Fruit fly (Drosophila melanogaster): ENCODE measurements around the gene CG32856.

Gene CG32856

DNA sequence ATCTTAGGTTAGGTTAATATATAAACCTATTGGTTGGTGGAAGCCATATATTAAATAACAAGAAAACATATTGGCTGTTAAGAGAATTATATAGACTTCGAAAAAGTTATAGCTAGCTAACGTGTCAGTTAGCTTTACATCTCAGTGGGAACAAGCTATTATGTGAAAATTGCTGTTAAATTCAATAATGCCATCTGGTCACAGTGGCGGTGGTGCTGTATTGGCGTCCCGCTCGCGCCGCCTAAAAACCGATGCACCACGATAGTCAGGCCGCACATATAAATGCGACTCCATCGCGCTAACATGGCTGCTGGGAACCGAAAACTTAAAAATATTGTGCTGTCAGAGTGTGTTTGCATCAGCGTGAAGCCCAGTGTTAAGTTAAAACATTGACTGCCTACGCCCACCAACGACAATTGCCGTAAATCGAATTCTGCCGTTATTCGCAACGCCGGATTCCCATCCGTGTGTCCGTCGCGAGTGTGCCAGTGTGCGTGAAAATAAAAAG lies 7.9 kb upstream of the CG32856 start, which contains the start of gene Hel89B (continued):
- TF ChIP-seq ham (GFP tag; IDR thresholded peaks at IDR 0.05) = no peak
- TF ChIP-seq CG8359 (GFP tag; optimal IDR thresholded peaks at IDR 0.05; ENCODE audit: borderline replicate concordance) = no peak
- peak; percentile 22 for TF ChIP-seq kay (GFP tag; optimal IDR thresholded peaks at IDR 0.05)
- TF ChIP-seq ara (GFP tag; IDR thresholded peaks at IDR 0.05) = no peak
- TF ChIP-seq CG14667 (GFP tag; IDR thresholded peaks at IDR 0.05) = no peak
- TF ChIP-seq ttk (GFP tag; IDR thresholded peaks at IDR 0.05) = no peak
- TF ChIP-seq fru (optimal IDR thresholded peaks at IDR 0.05) = no peak
- TF ChIP-seq dan (GFP tag; IDR thresholded peaks at IDR 0.05) = no peak
- TF ChIP-seq bsh (GFP tag; optimal IDR thresholded peaks at IDR 0.05) = peak in 1 of 2 experiments; percentile 54
- TF ChIP-seq tup (GFP tag; optimal IDR thresholded peaks at IDR 0.05) = peak; percentile 44
- TF ChIP-seq CG2712 (tag; optimal IDR thresholded peaks at IDR 0.05) = peak; percentile 81
- TF ChIP-seq CG5245 (GFP tag; optimal IDR thresholded peaks at IDR 0.05) = peak; percentile 38
- TF ChIP-seq schlank (tag; optimal IDR thresholded peaks at IDR 0.05) = no peak
- no peak for TF ChIP-seq en (GFP tag; optimal IDR thresholded peaks at IDR 0.05)
- TF ChIP-seq z (GFP tag; IDR thresholded peaks at IDR 0.05) = no peak
- TF ChIP-seq sens-2 (GFP tag; IDR thresholded peaks at IDR 0.05) = no peak
- TF ChIP-seq CG10462 (GFP tag; optimal IDR thresholded peaks at IDR 0.05) = peak; percentile 33
- TF ChIP-seq HLH54F (GFP tag; optimal IDR thresholded peaks at IDR 0.05) = peak; percentile 63
- TF ChIP-seq CG3163 (GFP tag; optimal IDR thresholded peaks at IDR 0.05) = no peak
- no peak for TF ChIP-seq fd102C (GFP tag; optimal IDR thresholded peaks at IDR 0.05)
- no peak for TF ChIP-seq ken (GFP tag; IDR thresholded peaks at IDR 0.05)
- TF ChIP-seq run (tag; optimal IDR thresholded peaks at IDR 0.05) = no peak
- TF ChIP-seq CG9932 (GFP tag; IDR thresholded peaks at IDR 0.05) = no peak
- no peak for TF ChIP-seq cas (GFP tag; IDR thresholded peaks at IDR 0.05)
- TF ChIP-seq Drgx (GFP tag; IDR thresholded peaks at IDR 0.05) = no peak
- peak; percentile 90 for TF ChIP-seq CG17802 (tag; optimal IDR thresholded peaks at IDR 0.05)
- no peak for TF ChIP-seq CG10366 (GFP tag; IDR thresholded peaks at IDR 0.05)
- TF ChIP-seq CG42726 (GFP tag; IDR thresholded peaks at IDR 0.05; ENCODE audit: partially characterized antibody) = no peak
- TF ChIP-seq Bdp1 (GFP tag; optimal IDR thresholded peaks at IDR 0.05) = peak; percentile 63
- no peak for TF ChIP-seq CrebB (tag; optimal IDR thresholded peaks at IDR 0.05)
- TF ChIP-seq onecut (GFP tag; IDR thresholded peaks at IDR 0.05) = peak; percentile 36
- TF ChIP-seq CG15269 (tag; optimal IDR thresholded peaks at IDR 0.05) = peak; percentile 59
- TF ChIP-seq bowl (GFP tag; IDR thresholded peaks at IDR 0.05) = no peak
- TF ChIP-seq CG4360 (GFP tag; IDR thresholded peaks at IDR 0.05) = no peak
- no peak for TF ChIP-seq D19B (GFP tag; optimal IDR thresholded peaks at IDR 0.05)
- peak; percentile 34 for TF ChIP-seq CG8089 (GFP tag; optimal IDR thresholded peaks at IDR 0.05)
- TF ChIP-seq dmrt11E (tag; optimal IDR thresholded peaks at IDR 0.05) = peak; percentile 70
- no peak for TF ChIP-seq vvl (GFP tag; IDR thresholded peaks at IDR 0.05)
- TF ChIP-seq chif (GFP tag; optimal IDR thresholded peaks at IDR 0.05) = peak; percentile 52 to 74
- TF ChIP-seq CG12219 (GFP tag; optimal IDR thresholded peaks at IDR 0.05) = no peak
- no peak for TF ChIP-seq sc (optimal IDR thresholded peaks at IDR 0.05)
- TF ChIP-seq sc (GFP tag; optimal IDR thresholded peaks at IDR 0.05) = no peak
- no peak for TF ChIP-seq repo (GFP tag; optimal IDR thresholded peaks at IDR 0.05)
- TF ChIP-seq BtbVII (GFP tag; optimal IDR thresholded peaks at IDR 0.05) = peak; percentile 13
- TF ChIP-seq Lhr (GFP tag; optimal IDR thresholded peaks at IDR 0.05) = peak; percentile 84
- peak; percentile 40 for TF ChIP-seq CG10209 (GFP tag; optimal IDR thresholded peaks at IDR 0.05)
- no peak for TF ChIP-seq CG4404 (GFP tag; IDR thresholded peaks at IDR 0.05)
- no peak for TF ChIP-seq CG18011 (GFP tag; optimal IDR thresholded peaks at IDR 0.05)
- peak; percentile 73 for TF ChIP-seq zen (tag; optimal IDR thresholded peaks at IDR 0.05)
- peak; percentile 79 for TF ChIP-seq Sin3A (optimal IDR thresholded peaks at IDR 0.05)
- TF ChIP-seq br (optimal IDR thresholded peaks at IDR 0.05) = no peak
- peak; percentile 57 for TF ChIP-seq CG3838 (GFP tag; optimal IDR thresholded peaks at IDR 0.05)
- no peak for TF ChIP-seq CG5180 (GFP tag; optimal IDR thresholded peaks at IDR 0.05)

Data from whole organism, embryonic.